Fruit fly (Drosophila melanogaster) whole organism, wandering third instar larva: ENCODE data around the gene dpp.

Experiments
- Myc ChIP-seq: fragments of >200 bp; optimal IDR thresholded peaks from 2 replicates; lab custom pipeline; 2017
- sv ChIP-seq: fragments of 200-800 bp; sonication (Bioruptor generic); optimal IDR thresholded peaks from 3 replicates; lab custom pipeline; 2016; ENCODE audit warnings: missing biosample characterization, missing genetic modification characterization

DNA sequence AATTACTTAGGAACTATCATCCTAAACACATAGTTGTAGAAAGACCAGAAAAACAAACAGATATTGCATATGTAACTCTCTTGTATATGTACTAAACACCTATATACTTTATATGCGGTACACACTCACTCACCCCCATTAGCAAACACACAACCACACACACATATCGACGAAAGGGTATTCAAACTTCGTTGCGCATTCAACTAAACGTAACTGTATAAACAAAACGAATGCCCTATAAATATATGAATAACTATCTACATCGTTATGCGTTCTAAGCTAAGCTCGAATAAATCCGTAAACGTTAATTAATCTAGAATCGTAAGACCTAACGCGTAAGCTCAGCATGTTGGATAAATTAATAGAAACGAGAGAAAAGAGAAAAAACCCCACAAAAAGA is 31.1 kb downstream of the dpp start:
- TF ChIP-seq sv (no peak), Myc (lab: Kevin White, UChicago) (no peak)
